Worm (Caenorhabditis elegans) whole organism, early embryonic: ENCODE results near the gene dot-1.5.

ENCODE experiments used
- ceh-13 ChIP-seq: fragments of 200-800 bp; sonication (Bioruptor generic); optimal IDR thresholded peaks from 2 replicates; lab custom pipeline; 2018; ENCODE audit warnings: mild to moderate bottlenecking, missing genetic modification characterization, missing compliant biosample characterization
- tbx-11 ChIP-seq: fragments of 200-800 bp; sonication (Bioruptor generic); IDR thresholded peaks from 2 replicates; pipeline ENCODE4 v1.3.6; 2022; ENCODE audit warnings: missing genetic modification characterization, missing compliant biosample characterization

- no peak for TF ChIP-seq ceh-13 (GFP tag; lab: Kevin White, UChicago)
- no peak for TF ChIP-seq tbx-11 (GFP tag; lab: Robert Waterston, UW)
Measured at ce11 chrX:1891887-1892286, 25.4 kb upstream of the dot-1.5 start, which contains the start of gene B0294.3.
